Fruit fly (Drosophila melanogaster): ENCODE data around the gene CG15544.

The CG15544 gene

dm6 chr3R:30887711-30888549 lies 60.3 kb downstream of the CG15544 start (continued):
- TF ChIP-seq al (GFP tag; IDR thresholded peaks at IDR 0.05), result 0 out of 2 replicates have a peak, but pooled peaks have one; percentile 6
- 0 out of 2 replicates have a peak, but pooled peaks have one; percentile 35 for TF ChIP-seq CG17612 (GFP tag; IDR thresholded peaks at IDR 0.05)
- TF ChIP-seq Scr (GFP tag; IDR thresholded peaks at IDR 0.05; ENCODE audit: partially characterized antibody), result no peak
- no peak for TF ChIP-seq fd102C (GFP tag; optimal IDR thresholded peaks at IDR 0.05)
- TF ChIP-seq dysf (GFP tag; IDR thresholded peaks at IDR 0.05), result peak; percentile 78
- TF ChIP-seq jing (GFP tag; optimal IDR thresholded peaks at IDR 0.05), result peak; percentile 35
- TF ChIP-seq H2.0 (GFP tag; IDR thresholded peaks at IDR 0.05), result peak; percentile 74
- TF ChIP-seq oc (tag; optimal IDR thresholded peaks at IDR 0.05), result peak; percentile 71
- TF ChIP-seq CG32767 (GFP tag; IDR thresholded peaks at IDR 0.05), result 0 out of 2 replicates have a peak, but pooled peaks have one; percentile 36
- peak; percentile 65 for TF ChIP-seq Xbp1 (GFP tag; optimal IDR thresholded peaks at IDR 0.05)
- TF ChIP-seq Ada2b (GFP tag; IDR thresholded peaks at IDR 0.05), result peak; percentile 76
- peak; percentile 55 for TF ChIP-seq gsb (GFP tag; IDR thresholded peaks at IDR 0.05)
- TF ChIP-seq dmrt11E (tag; optimal IDR thresholded peaks at IDR 0.05), result peak; percentile 46
- no peak for TF ChIP-seq Deaf1 (tag; optimal IDR thresholded peaks at IDR 0.05)
- TF ChIP-seq ase (GFP tag; IDR thresholded peaks at IDR 0.05), result 0 out of 3 replicates have a peak, but pooled peaks have one; percentile 29
- TF ChIP-seq CG1832 (GFP tag; optimal IDR thresholded peaks at IDR 0.05), result no peak
- TF ChIP-seq CG8388 (GFP tag; optimal IDR thresholded peaks at IDR 0.05), result peak; percentile 51
- TF ChIP-seq otp (GFP tag; IDR thresholded peaks at IDR 0.05), result peak; percentile 63; the same call in 1 of the 3 replicates
- 0 out of 4 replicates have a peak, but pooled peaks have one; percentile 21 for TF ChIP-seq chinmo (GFP tag; IDR thresholded peaks at IDR 0.05; ENCODE audit: partially characterized antibody)
- TF ChIP-seq CG15073 (GFP tag; optimal IDR thresholded peaks at IDR 0.05), result no peak
- TF ChIP-seq prd (optimal IDR thresholded peaks at IDR 0.05), result no peak
- TF ChIP-seq prd (GFP tag; IDR thresholded peaks at IDR 0.05), result peak; percentile 77
- peak; percentile 56; the same call in 1 of the 2 replicates for TF ChIP-seq CG32772 (GFP tag; IDR thresholded peaks at IDR 0.05)
- 0 out of 2 replicates have a peak, but pooled peaks have one; percentile 30 for TF ChIP-seq CG6272 (GFP tag; IDR thresholded peaks at IDR 0.05)
- TF ChIP-seq Sry-δ (GFP tag; optimal IDR thresholded peaks at IDR 0.05), result peak; percentile 23
- no peak for TF ChIP-seq Mes4 (GFP tag; optimal IDR thresholded peaks at IDR 0.05)
- TF ChIP-seq NK7.1 (GFP tag; optimal IDR thresholded peaks at IDR 0.05), result peak; percentile 7
- TF ChIP-seq CG10267 (tag; optimal IDR thresholded peaks at IDR 0.05), result peak; percentile 23
- peak; percentile 9 for TF ChIP-seq pho (GFP tag; optimal IDR thresholded peaks at IDR 0.05)
- peak; percentile 76 for TF ChIP-seq ind (GFP tag; optimal IDR thresholded peaks at IDR 0.05)
- peak; percentile 55; the same call in 1 of the 2 replicates for TF ChIP-seq CG14014 (GFP tag; IDR thresholded peaks at IDR 0.05)
- no peak; the same call in 1 of the 2 replicates for TF ChIP-seq CG31441 (GFP tag; IDR thresholded peaks at IDR 0.05)
- peak; percentile 24 for TF ChIP-seq CG2202 (tag; optimal IDR thresholded peaks at IDR 0.05)
- TF ChIP-seq gsb-n (tag; optimal IDR thresholded peaks at IDR 0.05), result peak; percentile 46
- TF ChIP-seq CG15269 (tag; optimal IDR thresholded peaks at IDR 0.05), result no peak
- no peak for TF ChIP-seq toy (GFP tag; IDR thresholded peaks at IDR 0.05)
- TF ChIP-seq Gug (GFP tag; IDR thresholded peaks at IDR 0.05), result peak; percentile 74; the same call in 3 of the 4 replicates
- TF ChIP-seq CG6689 (GFP tag; IDR thresholded peaks at IDR 0.05), result peak; percentile 66
- TF ChIP-seq Oaz (GFP tag; IDR thresholded peaks at IDR 0.05), result 0 out of 2 replicates have a peak, but pooled peaks have one; percentile 39
- TF ChIP-seq hth (optimal IDR thresholded peaks at IDR 0.05), result no peak
- TF ChIP-seq ftz-f1 (GFP tag; optimal IDR thresholded peaks at IDR 0.05), result no peak
- TF ChIP-seq unpg (GFP tag; optimal IDR thresholded peaks at IDR 0.05), result no peak
- TF ChIP-seq corto (GFP tag; optimal IDR thresholded peaks at IDR 0.05), result peak; percentile 70
- peak; percentile 51 for TF ChIP-seq Ssrp (tag; optimal IDR thresholded peaks at IDR 0.05)
- no peak for TF ChIP-seq CG2129 (GFP tag; IDR thresholded peaks at IDR 0.05; ENCODE audit: partially characterized antibody)
- TF ChIP-seq schlank (tag; optimal IDR thresholded peaks at IDR 0.05), result peak; percentile 41
- TF ChIP-seq chif (GFP tag; optimal IDR thresholded peaks at IDR 0.05), result peak; percentile 33 to 60
- peak; percentile 27 for TF ChIP-seq Jarid2 (GFP tag; optimal IDR thresholded peaks at IDR 0.05)
- peak; percentile 23 for TF ChIP-seq en (GFP tag; optimal IDR thresholded peaks at IDR 0.05)

Data from whole organism, embryonic.